Worm (Caenorhabditis elegans) whole organism, late embryonic: ENCODE data around the gene unc-53.
"Not testable (repeated sequence)": the region's sequence is repeated elsewhere in the genome, so short reads cannot be mapped to it uniquely, and the experiment has no call there.

Experiments
- C08G9.2 ChIP-seq: sonication (generic microtip); optimal IDR thresholded peaks from 2 replicates; lab custom pipeline; 2016; ENCODE audit warnings: mild to moderate bottlenecking, missing genetic modification characterization, moderate library complexity, missing compliant biosample characterization
- ceh-31 ChIP-seq: sonication (generic microtip); optimal IDR thresholded peaks from 2 replicates; lab custom pipeline; 2016; ENCODE audit warnings: missing genetic modification characterization, missing compliant biosample characterization
- dve-1 ChIP-seq: sonication (generic microtip); optimal IDR thresholded peaks from 2 replicates; lab custom pipeline; 2017; ENCODE audit warnings: antibody characterized with exemption, mild to moderate bottlenecking, missing genetic modification characterization, missing compliant biosample characterization
- gmeb-2 ChIP-seq: sonication (generic microtip); optimal IDR thresholded peaks from 2 replicates; lab custom pipeline; 2016; ENCODE audit warnings: missing genetic modification characterization, inconsistent platforms, missing compliant biosample characterization
- pat-9 ChIP-seq: fragments of 200-800 bp; sonication (Bioruptor generic); optimal IDR thresholded peaks from 2 replicates; lab custom pipeline; 2018; ENCODE audit warnings: mild to moderate bottlenecking, missing genetic modification characterization, moderate library complexity, missing compliant biosample characterization
- pqm-1 ChIP-seq: sonication (generic microtip); optimal IDR thresholded peaks from 2 replicates; lab custom pipeline; 2016; ENCODE audit warnings: missing genetic modification characterization, missing compliant biosample characterization
- sox-4 ChIP-seq: sonication (generic microtip); optimal IDR thresholded peaks from 2 replicates; lab custom pipeline; 2017; ENCODE audit warnings: mild to moderate bottlenecking, missing genetic modification characterization, inconsistent platforms, missing compliant biosample characterization

ce11 chrII:11121800-11122199 lies 32.5 kb upstream of the unc-53 start, which contains the start of gene W10C6.2:
- not testable (repeated sequence) for TF ChIP-seq pqm-1; pat-9 (tag; lab: Kevin White, UChicago); ceh-31 (tag; lab: Kevin White, UChicago); dve-1 (tag; lab: Kevin White, UChicago); sox-4 (tag; lab: Kevin White, UChicago); gmeb-2 (tag; lab: Kevin White, UChicago); C08G9.2 (tag; lab: Kevin White, UChicago)
